Worm (Caenorhabditis elegans): Measurements from ENCODE around the gene T02C12.5.

Gene T02C12.5

ce11 chrIII:4037332-4037731 lies 9.4 kb upstream of the T02C12.5 start:
- TF ChIP-seq ztf-11 (tag; optimal IDR thresholded peaks at IDR 0.05) (peak in 1 of 2 experiments; percentile 47), C34B4.2 (tag; optimal IDR thresholded peaks at IDR 0.05) (no peak), lin-14 (GFP tag; optimal IDR thresholded peaks at IDR 0.05) (peak; percentile 66), sup-37 (GFP tag; optimal IDR thresholded peaks at IDR 0.05) (no peak), efl-1 (optimal IDR thresholded peaks at IDR 0.05) (no peak), efl-1 (GFP tag; optimal IDR thresholded peaks at IDR 0.05 in 1 of 2) (peak in 1 of 2 experiments; percentile 76), pag-3 (tag; optimal IDR thresholded peaks at IDR 0.05; ENCODE audit: borderline replicate concordance, insufficient read depth) (no peak), ama-1 (optimal IDR thresholded peaks at IDR 0.05) (no peak), nhr-11 (tag; optimal IDR thresholded peaks at IDR 0.05) (no peak), zip-4 (GFP tag; optimal IDR thresholded peaks at IDR 0.05) (no peak), rnt-1 (tag; optimal IDR thresholded peaks at IDR 0.05) (no peak), jun-1 (tag; optimal IDR thresholded peaks at IDR 0.05) (no peak)

- no peak for TF ChIP-seq snpc-4 (tag; optimal IDR thresholded peaks at IDR 0.05)
- no peak for TF ChIP-seq nhr-19 (GFP tag; conservative IDR thresholded peaks at IDR 0.05)
- TF ChIP-seq aha-1 (tag; optimal IDR thresholded peaks at IDR 0.05) = no peak
- no peak for TF ChIP-seq sup-37 (GFP tag; optimal IDR thresholded peaks at IDR 0.05)
- no peak for TF ChIP-seq unc-86 (tag; optimal IDR thresholded peaks at IDR 0.05)
- TF ChIP-seq hlh-17 (GFP tag; optimal IDR thresholded peaks at IDR 0.05; ENCODE audit: borderline replicate concordance) = no peak
- TF ChIP-seq nhr-90 (tag; optimal IDR thresholded peaks at IDR 0.05; ENCODE audit: poor library complexity) = no peak
- TF ChIP-seq xbp-1 (tag; optimal IDR thresholded peaks at IDR 0.05) = no peak
- no peak for TF ChIP-seq ztf-4 (tag; optimal IDR thresholded peaks at IDR 0.05)
- no peak for TF ChIP-seq pax-3 (tag; optimal IDR thresholded peaks at IDR 0.05)
- TF ChIP-seq ceh-88 (GFP tag; IDR thresholded peaks at IDR 0.05) = no peak
- TF ChIP-seq rnt-1 (tag; optimal IDR thresholded peaks at IDR 0.05) = no peak
- TF ChIP-seq lin-13 (GFP tag; optimal IDR thresholded peaks at IDR 0.05) = no peak
Observed at ce11 chrIII:4036740-4037139, 8.8 kb upstream of the T02C12.5 start, which contains the start of gene hum-5. Gene hum-5, minus strand, starts transcription at chrIII:4036840.

ce11 chrIII:4034984-4035383 lies 7.0 kb upstream of the T02C12.5 start:
- no peak for TF ChIP-seq tlp-1 (tag; optimal IDR thresholded peaks at IDR 0.05)
- TF ChIP-seq blmp-1 (tag; optimal IDR thresholded peaks at IDR 0.05) = peak; percentile 1
- TF ChIP-seq xbp-1 (tag; optimal IDR thresholded peaks at IDR 0.05) = no peak
- TF ChIP-seq skn-1 (tag; optimal IDR thresholded peaks at IDR 0.05) = peak; percentile 44
- peak; percentile 18 for TF ChIP-seq nhr-71 (tag; optimal IDR thresholded peaks at IDR 0.05)
- TF ChIP-seq lin-14 (GFP tag; optimal IDR thresholded peaks at IDR 0.05) = peak; percentile 62
- peak in 1 of 3 experiments; percentile 30 for TF ChIP-seq ceh-82 (tag; optimal IDR thresholded peaks at IDR 0.05)
- TF ChIP-seq egl-27 (tag; optimal IDR thresholded peaks at IDR 0.05) = peak in 1 of 2 experiments; percentile 19
- TF ChIP-seq zip-4 (GFP tag; optimal IDR thresholded peaks at IDR 0.05) = peak; percentile 34

ce11 chrIII:4030839-4031238 lies 2.9 kb upstream of the T02C12.5 start:
- no peak for TF ChIP-seq hlh-4 (tag; optimal IDR thresholded peaks at IDR 0.05)
- no peak for TF ChIP-seq sptf-1 (tag; optimal IDR thresholded peaks at IDR 0.05)
- no peak for TF ChIP-seq efl-1 (optimal IDR thresholded peaks at IDR 0.05)
- TF ChIP-seq efl-1 (GFP tag; optimal IDR thresholded peaks at IDR 0.05 in 1 of 2) = peak in 1 of 2 experiments; percentile 72
- TF ChIP-seq C34B4.2 (tag; optimal IDR thresholded peaks at IDR 0.05) = no peak
- no peak for TF ChIP-seq mep-1 (tag; optimal IDR thresholded peaks at IDR 0.05)
- no peak for TF ChIP-seq C04F5.9 (tag; optimal IDR thresholded peaks at IDR 0.05)

ce11 chrIII:4021866-4022265 lies 6.1 kb downstream of the T02C12.5 start, which contains the start of gene tftc-5:
Gene tftc-5, plus strand, starts transcription at chrIII:4022166.
- TF ChIP-seq ces-1 (GFP tag; optimal IDR thresholded peaks at IDR 0.05) (no peak), unc-98 (GFP tag; IDR thresholded peaks at IDR 0.05) (no peak), efl-1 (optimal IDR thresholded peaks at IDR 0.05) (no peak), efl-1 (GFP tag; optimal IDR thresholded peaks at IDR 0.05 in 1 of 2) (peak in 1 of 2 experiments; percentile 47)
